Worm (Caenorhabditis elegans) whole organism, young adult: ENCODE measurements around the gene K08B12.3.

ENCODE experiments used
- C17E4.6 ChIP-seq: fragments of 200-800 bp; sonication (Bioruptor generic); IDR thresholded peaks from 2 replicates; pipeline ENCODE4 v1.3.6; 2022; ENCODE audit warnings: missing genetic modification reagents, missing genetic modification characterization, missing compliant biosample characterization
- D2030.7 ChIP-seq: fragments of 200-800 bp; sonication (Bioruptor generic); IDR thresholded peaks from 2 replicates; pipeline ENCODE4 v1.3.6; 2022; ENCODE audit warnings: missing genetic modification reagents, missing genetic modification characterization, missing compliant biosample characterization
- F23B12.7 ChIP-seq: sonication (generic microtip); optimal IDR thresholded peaks from 2 replicates; lab custom pipeline; 2017; ENCODE audit warnings: missing genetic modification characterization, mild to moderate bottlenecking, missing compliant biosample characterization, antibody characterized with exemption, moderate library complexity; ENCODE audit not compliant: insufficient read depth
- F37B4.10 ChIP-seq: fragments of 200-800 bp; sonication (Bioruptor generic); IDR thresholded peaks from 2 replicates; pipeline ENCODE4 v1.3.6; 2022; ENCODE audit warnings: missing genetic modification characterization, missing compliant biosample characterization
- F49E8.2 ChIP-seq: sonication (generic microtip); optimal IDR thresholded peaks from 3 replicates; lab custom pipeline; 2017; ENCODE audit warnings: missing genetic modification characterization, mild to moderate bottlenecking, missing compliant biosample characterization, antibody characterized with exemption, moderate library complexity; ENCODE audit not compliant: insufficient read depth
- Y53G8AR.9 ChIP-seq: fragments of 200-800 bp; sonication (Bioruptor generic); conservative IDR thresholded peaks from 2 replicates; pipeline ENCODE4 v1.3.6; 2022; ENCODE audit warnings: missing genetic modification reagents, missing genetic modification characterization, missing compliant biosample characterization
- Y56A3A.18 ChIP-seq: fragments of 200-800 bp; sonication (Bioruptor generic); IDR thresholded peaks from 2 replicates; pipeline ENCODE4 v1.3.6; 2022; ENCODE audit warnings: missing genetic modification reagents, missing genetic modification characterization, missing compliant biosample characterization
- Y79H2A.3 ChIP-seq: fragments of 200-800 bp; sonication (Bioruptor generic); conservative IDR thresholded peaks from 2 replicates; pipeline ENCODE4 v1.3.6; 2022; ENCODE audit warnings: missing genetic modification reagents, missing genetic modification characterization, missing compliant biosample characterization
- ZK185.1 ChIP-seq: sonication (generic microtip); optimal IDR thresholded peaks from 2 replicates; lab custom pipeline; 2016; ENCODE audit warnings: mild to moderate bottlenecking, missing genetic modification characterization, missing compliant biosample characterization; ENCODE audit not compliant: poor library complexity, severe bottlenecking
- aptf-2 ChIP-seq: fragments of 200-800 bp; sonication (Bioruptor generic); conservative IDR thresholded peaks from 2 replicates; pipeline ENCODE4 v1.3.6; 2022; ENCODE audit warnings: missing genetic modification reagents, missing genetic modification characterization, missing compliant biosample characterization
- cebp-1 ChIP-seq, 2 experiments: fragments of 200-800 bp in 1 of 2; sonication (Bioruptor generic) in 1 of 2; sonication (generic microtip) in 1 of 2; IDR thresholded peaks in 1 of 2; optimal IDR thresholded peaks in 1 of 2; 2 replicates each; pipeline versions ENCODE4 v1.3.6 to Lab custom; 2017 to 2022; ENCODE audit warnings: missing compliant biosample characterization in 2 of 2, missing genetic modification characterization in 2 of 2, mild to moderate bottlenecking in 1 of 2, missing genetic modification reagents in 1 of 2, moderate library complexity in 1 of 2
- ceh-100 ChIP-seq: fragments of 200-800 bp; sonication (Bioruptor generic); IDR thresholded peaks from 2 replicates; pipeline ENCODE4 v1.3.6; 2022; ENCODE audit warnings: missing genetic modification reagents, missing genetic modification characterization, missing compliant biosample characterization
- ceh-27 ChIP-seq: fragments of 200-800 bp; sonication (Bioruptor generic); optimal IDR thresholded peaks from 2 replicates; lab custom pipeline; 2018; ENCODE audit warnings: mild to moderate bottlenecking, missing genetic modification characterization, moderate library complexity, missing compliant biosample characterization
- ceh-58 ChIP-seq: fragments of 200-800 bp; sonication (Bioruptor generic); IDR thresholded peaks from 2 replicates; pipeline ENCODE4 v1.3.6; 2022; ENCODE audit warnings: missing genetic modification characterization, missing compliant biosample characterization
- ceh-79 ChIP-seq: sonication (generic microtip); optimal IDR thresholded peaks from 2 replicates; lab custom pipeline; 2017; ENCODE audit warnings: mild to moderate bottlenecking, missing genetic modification characterization, missing compliant biosample characterization
- dpff-1 ChIP-seq: sonication (generic microtip); optimal IDR thresholded peaks from 2 replicates; lab custom pipeline; 2017; ENCODE audit warnings: mild to moderate bottlenecking, missing genetic modification characterization, missing compliant biosample characterization
- efl-1 ChIP-seq: fragments of 150-350 bp; optimal IDR thresholded peaks from 2 replicates; lab custom pipeline; 2014; ENCODE audit warnings: missing biosample characterization, missing genetic modification reagents, missing genetic modification characterization
- egrh-3 ChIP-seq: fragments of 200-800 bp; sonication (Bioruptor generic); IDR thresholded peaks from 2 replicates; pipeline ENCODE4 v1.3.6; 2022; ENCODE audit warnings: missing genetic modification reagents, missing genetic modification characterization, missing compliant biosample characterization
- ets-4 ChIP-seq: fragments of 200-800 bp; sonication (Bioruptor generic); optimal IDR thresholded peaks from 2 replicates; lab custom pipeline; 2018; ENCODE audit warnings: mild to moderate bottlenecking, missing genetic modification characterization, missing compliant biosample characterization
- hlh-26 ChIP-seq: fragments of 200-800 bp; sonication (Bioruptor generic); conservative IDR thresholded peaks from 2 replicates; pipeline ENCODE4 v1.3.6; 2022; ENCODE audit warnings: missing genetic modification reagents, missing genetic modification characterization, missing compliant biosample characterization
- hmg-1.2 ChIP-seq: fragments of 200-800 bp; sonication (Bioruptor generic); IDR thresholded peaks from 2 replicates; pipeline ENCODE4 v1.3.6; 2022; ENCODE audit warnings: missing genetic modification reagents, missing genetic modification characterization, missing compliant biosample characterization
- hrde-1 ChIP-seq: sonication (generic microtip); optimal IDR thresholded peaks from 2 replicates; lab custom pipeline; 2016; ENCODE audit warnings: missing genetic modification characterization, mild to moderate bottlenecking, missing compliant biosample characterization, moderate library complexity, missing genotype, missing genetic modification reagents, borderline replicate concordance
- let-526 ChIP-seq: fragments of 200-800 bp; sonication (Bioruptor generic); IDR thresholded peaks from 2 replicates; pipeline ENCODE4 v1.3.6; 2022; ENCODE audit warnings: missing genetic modification reagents, missing genetic modification characterization, missing compliant biosample characterization
- lin-35 ChIP-seq, 3 experiments: fragments of 150-350 bp in 2 of 3; sonication (generic microtip) in 1 of 3; optimal IDR thresholded peaks; 2 replicates each; lab custom pipeline; 2014 to 2018; ENCODE audit warnings: missing biosample characterization in 3 of 3, missing genetic modification characterization in 3 of 3, missing genetic modification reagents in 3 of 3
- lsy-27 ChIP-seq: sonication (generic microtip); optimal IDR thresholded peaks from 2 replicates; lab custom pipeline; 2017; ENCODE audit warnings: missing genetic modification characterization, mild to moderate bottlenecking, missing compliant biosample characterization, antibody characterized with exemption, missing genotype, borderline replicate concordance; ENCODE audit not compliant: insufficient read depth
- madf-8 ChIP-seq: fragments of 200-800 bp; sonication (Bioruptor generic); conservative IDR thresholded peaks from 2 replicates; pipeline ENCODE4 v1.3.6; 2022; ENCODE audit warnings: missing genetic modification reagents, missing genetic modification characterization, missing compliant biosample characterization
- mcd-1 ChIP-seq: fragments of 200-800 bp; sonication (Bioruptor generic); IDR thresholded peaks from 2 replicates; pipeline ENCODE4 v1.3.6; 2022; ENCODE audit warnings: missing genetic modification reagents, missing genetic modification characterization, missing compliant biosample characterization
- mel-28 ChIP-seq: sonication (generic microtip); optimal IDR thresholded peaks from 2 replicates; lab custom pipeline; 2016; ENCODE audit warnings: borderline replicate concordance, mild to moderate bottlenecking, missing genetic modification characterization, missing compliant biosample characterization
- mxl-1 ChIP-seq: sonication (generic microtip); optimal IDR thresholded peaks from 2 replicates; lab custom pipeline; 2016; ENCODE audit warnings: missing genetic modification characterization, missing compliant biosample characterization
- nfya-1 ChIP-seq: sonication (generic microtip); optimal IDR thresholded peaks from 2 replicates; lab custom pipeline; 2017; ENCODE audit warnings: antibody characterized with exemption, missing compliant biosample characterization, missing genetic modification characterization, borderline replicate concordance; ENCODE audit not compliant: insufficient read depth
- nfyb-1 ChIP-seq: fragments of 200-800 bp; sonication (Bioruptor generic); IDR thresholded peaks from 2 replicates; pipeline ENCODE4 v1.3.6; 2022; ENCODE audit warnings: missing genetic modification reagents, missing genetic modification characterization, missing compliant biosample characterization
- nhr-80 ChIP-seq: sonication (generic microtip); optimal IDR thresholded peaks from 2 replicates; lab custom pipeline; 2016; ENCODE audit warnings: missing genetic modification characterization, missing compliant biosample characterization
- nhr-90 ChIP-seq: sonication (generic microtip); optimal IDR thresholded peaks from 2 replicates; lab custom pipeline; 2016; ENCODE audit warnings: missing genotype, mild to moderate bottlenecking, missing genetic modification characterization, missing compliant biosample characterization
- rcor-1 ChIP-seq: fragments of 200-800 bp; sonication (Bioruptor generic); IDR thresholded peaks from 2 replicates; pipeline ENCODE4 v1.3.6; 2022; ENCODE audit warnings: missing genetic modification reagents, missing genetic modification characterization, missing compliant biosample characterization
- rec-8 ChIP-seq, 2 experiments: sonication (generic microtip); optimal IDR thresholded peaks; 2 replicates each; lab custom pipeline; 2016; ENCODE audit warnings: mild to moderate bottlenecking in 2 of 2, missing genetic modification characterization in 2 of 2, missing genetic modification reagents in 2 of 2, missing genotype in 2 of 2, missing biosample characterization in 1 of 2, missing compliant biosample characterization in 1 of 2, moderate library complexity in 1 of 2
- repo-1 ChIP-seq: sonication (generic microtip); optimal IDR thresholded peaks from 2 replicates; lab custom pipeline; 2017; ENCODE audit warnings: mild to moderate bottlenecking, missing genetic modification characterization, missing compliant biosample characterization
- sdz-38 ChIP-seq: sonication (generic microtip); optimal IDR thresholded peaks from 2 replicates; lab custom pipeline; 2016; ENCODE audit warnings: missing genotype, missing genetic modification characterization, missing compliant biosample characterization
- sea-2 ChIP-seq: fragments of 200-800 bp; sonication (Bioruptor generic); IDR thresholded peaks from 2 replicates; pipeline ENCODE4 v1.3.6; 2022; ENCODE audit warnings: missing genetic modification characterization, missing compliant biosample characterization
- unc-130 ChIP-seq: sonication (generic microtip); optimal IDR thresholded peaks from 2 replicates; lab custom pipeline; 2016; ENCODE audit warnings: missing genetic modification reagents, missing genetic modification characterization, missing compliant biosample characterization
- zfh-2 ChIP-seq: fragments of 200-800 bp; sonication (Bioruptor generic); conservative IDR thresholded peaks from 2 replicates; pipeline ENCODE4 v1.3.6; 2022; ENCODE audit warnings: missing genetic modification reagents, missing genetic modification characterization, missing compliant biosample characterization
- zim-3 ChIP-seq: sonication (generic microtip); optimal IDR thresholded peaks from 2 replicates; lab custom pipeline; 2017; ENCODE audit warnings: mild to moderate bottlenecking, missing genetic modification characterization, moderate library complexity, missing compliant biosample characterization
- ztf-22 ChIP-seq: fragments of 200-800 bp; sonication (Bioruptor generic); optimal IDR thresholded peaks from 2 replicates; lab custom pipeline; 2018; ENCODE audit warnings: mild to moderate bottlenecking, missing genetic modification characterization, moderate library complexity, missing compliant biosample characterization
- ztf-25 ChIP-seq: fragments of 200-800 bp; sonication (Bioruptor generic); IDR thresholded peaks from 2 replicates; pipeline ENCODE4 v1.3.6; 2022; ENCODE audit warnings: missing genetic modification reagents, missing genetic modification characterization, missing compliant biosample characterization
- ztf-28 ChIP-seq: fragments of 200-800 bp; sonication (Bioruptor generic); IDR thresholded peaks from 2 replicates; pipeline ENCODE4 v1.3.6; 2022; ENCODE audit warnings: missing genetic modification reagents, missing genetic modification characterization, missing compliant biosample characterization
- ztf-3 ChIP-seq: fragments of 200-800 bp; sonication (Bioruptor generic); optimal IDR thresholded peaks from 2 replicates; lab custom pipeline; 2018; ENCODE audit warnings: mild to moderate bottlenecking, missing genetic modification characterization, missing compliant biosample characterization

K08B12.3 gene

ce11 chrV:6228920-6229456, 6.0 kb upstream of the K08B12.3 start:
- no peak for TF ChIP-seq ztf-25 (GFP tag; lab: Robert Waterston, UW)
- TF ChIP-seq hmg-1.2 (GFP tag; lab: Robert Waterston, UW): no peak
- TF ChIP-seq ZK185.1 (tag; lab: Kevin White, UChicago): peak; percentile 41
- TF ChIP-seq hrde-1 (tag; lab: Kevin White, UChicago): no peak
- TF ChIP-seq nfya-1 (tag; lab: Kevin White, UChicago): no peak
- TF ChIP-seq zim-3 (tag; lab: Kevin White, UChicago): peak; percentile 60
- TF ChIP-seq efl-1 (GFP tag; lab: Kevin White, UChicago): no peak
- no peak for TF ChIP-seq nhr-80 (tag; lab: Kevin White, UChicago)
- TF ChIP-seq lin-35 (GFP tag; optimal IDR thresholded peaks at IDR 0.05; lab: Kevin White, UChicago): peak in 1 of 3 experiments; percentile 0
- no peak for TF ChIP-seq repo-1 (tag; lab: Kevin White, UChicago)
- TF ChIP-seq Y79H2A.3 (GFP tag; lab: Robert Waterston, UW): no peak
- no peak for TF ChIP-seq C17E4.6 (GFP tag; lab: Robert Waterston, UW)
- TF ChIP-seq zfh-2: no peak

- TF ChIP-seq rec-8 (tag; optimal IDR thresholded peaks at IDR 0.05; lab: Kevin White, UChicago) (no peak), aptf-2 (GFP tag; lab: Robert Waterston, UW) (no peak), sdz-38 (tag; lab: Kevin White, UChicago) (no peak), D2030.7 (no peak), sea-2 (GFP tag; lab: Robert Waterston, UW) (no peak), lsy-27 (peak; percentile 38), ceh-79 (tag; lab: Kevin White, UChicago) (no peak), ets-4 (GFP tag; lab: Kevin White, UChicago) (no peak), nhr-90 (tag; lab: Kevin White, UChicago) (peak; percentile 66), ztf-28 (no peak), F49E8.2 (tag; lab: Kevin White, UChicago) (no peak), ztf-3 (GFP tag; lab: Kevin White, UChicago) (no peak), ztf-22 (GFP tag; lab: Kevin White, UChicago) (no peak), ceh-58 (no peak), F37B4.10 (GFP tag; lab: Robert Waterston, UW) (no peak), Y56A3A.18 (no peak), nfya-1 (tag; lab: Kevin White, UChicago) (no peak), mcd-1 (GFP tag; lab: Robert Waterston, UW) (no peak), rcor-1 (GFP tag; lab: Robert Waterston, UW) (no peak), hlh-26 (no peak), nfyb-1 (GFP tag; lab: Robert Waterston, UW) (peak; percentile 64), nhr-80 (tag; lab: Kevin White, UChicago) (peak; percentile 98), mxl-1 (no peak), dpff-1 (tag; lab: Kevin White, UChicago) (no peak), ceh-100 (GFP tag; lab: Robert Waterston, UW) (no peak), let-526 (no peak), F23B12.7 (tag; lab: Kevin White, UChicago) (no peak), ceh-27 (GFP tag; lab: Kevin White, UChicago) (no peak), egrh-3 (GFP tag; lab: Robert Waterston, UW) (no peak; the same call in 1 of the 2 replicates), mel-28 (tag; lab: Kevin White, UChicago) (no peak), unc-130 (GFP tag; lab: Kevin White, UChicago) (no peak), Y53G8AR.9 (GFP tag; lab: Robert Waterston, UW) (no peak), cebp-1 (GFP tag; IDR thresholded peaks at IDR 0.05; lab: Robert Waterston, UW) (no peak), cebp-1 (tag; optimal IDR thresholded peaks at IDR 0.05; lab: Kevin White, UChicago) (peak; percentile 67), madf-8 (GFP tag; lab: Robert Waterston, UW) (no peak)
Observed at ce11 chrV:6229457-6229949, 5.5 kb upstream of the K08B12.3 start.
